Worm (Caenorhabditis elegans) whole organism, L4 larva: ENCODE results near the gene flp-9.

ENCODE experiments used
- D1046.2 ChIP-seq: fragments of 200-800 bp; sonication (Bioruptor generic); IDR thresholded peaks from 2 replicates; pipeline ENCODE4 v1.3.6; 2022; ENCODE audit warnings: missing genetic modification characterization, missing compliant biosample characterization
- F26F4.8 ChIP-seq: fragments of 200-800 bp; sonication (Bioruptor generic); conservative IDR thresholded peaks from 2 replicates; pipeline ENCODE4 v1.3.6; 2022; ENCODE audit warnings: missing genetic modification characterization, missing compliant biosample characterization
- F37D6.2 ChIP-seq: sonication (generic microtip); optimal IDR thresholded peaks from 2 replicates; lab custom pipeline; 2016; ENCODE audit warnings: mild to moderate bottlenecking, missing genetic modification characterization, missing compliant biosample characterization
- F49E8.2 ChIP-seq: sonication (generic microtip); optimal IDR thresholded peaks from 2 replicates; lab custom pipeline; 2016; ENCODE audit warnings: missing compliant biosample characterization, mild to moderate bottlenecking, missing genetic modification characterization, borderline replicate concordance
- Y48G9A.11 ChIP-seq: fragments of 200-800 bp; sonication (Bioruptor generic); IDR thresholded peaks from 2 replicates; pipeline ENCODE4 v1.3.6; 2022; ENCODE audit warnings: missing genetic modification reagents, missing genetic modification characterization, missing compliant biosample characterization
- Y75B8A.6 ChIP-seq: fragments of 200-800 bp; sonication (Bioruptor generic); IDR thresholded peaks from 2 replicates; pipeline ENCODE4 v1.3.6; 2022; ENCODE audit warnings: missing genetic modification reagents, missing genetic modification characterization, missing compliant biosample characterization
- ZK337.2 ChIP-seq: fragments of 200-800 bp; sonication (Bioruptor generic); IDR thresholded peaks from 2 replicates; pipeline ENCODE4 v1.3.6; 2022; ENCODE audit warnings: missing genetic modification reagents, missing genetic modification characterization, missing compliant biosample characterization
- aha-1 ChIP-seq: fragments of 150-350 bp; peaks from one replicate; lab custom pipeline; 2014; ENCODE audit warnings: missing biosample characterization, missing genetic modification characterization
- ama-1 ChIP-seq: fragments of 150-350 bp; optimal IDR thresholded peaks from 2 replicates; lab custom pipeline; 2014; ENCODE audit warnings: inconsistent platforms, mixed read lengths
- arid-1 ChIP-seq: fragments of 200-800 bp; sonication (Bioruptor generic); conservative IDR thresholded peaks from 2 replicates; pipeline ENCODE4 v1.3.6; 2022; ENCODE audit warnings: missing genetic modification reagents, missing genetic modification characterization, missing compliant biosample characterization
- ceh-44 ChIP-seq: fragments of 200-800 bp; sonication (Bioruptor generic); IDR thresholded peaks from 2 replicates; pipeline ENCODE4 v1.3.6; 2022; ENCODE audit warnings: missing genetic modification reagents, missing genetic modification characterization, missing compliant biosample characterization
- ceh-62 ChIP-seq: sonication (generic microtip); optimal IDR thresholded peaks from 2 replicates; lab custom pipeline; 2017; ENCODE audit warnings: missing biosample characterization, missing genetic modification characterization
- ces-1 ChIP-seq: fragments of 150-350 bp; sonication (generic microtip); optimal IDR thresholded peaks from 4 replicates; lab custom pipeline; 2014; ENCODE audit warnings: missing biosample characterization, missing genetic modification reagents, missing genetic modification characterization
- ctbp-1 ChIP-seq: fragments of 200-800 bp; sonication (Bioruptor generic); IDR thresholded peaks from 2 replicates; pipeline ENCODE4 v1.3.6; 2022; ENCODE audit warnings: missing genetic modification reagents, missing genetic modification characterization, missing compliant biosample characterization
- dmd-9 ChIP-seq: fragments of 200-800 bp; sonication (Bioruptor generic); IDR thresholded peaks from 2 replicates; pipeline ENCODE4 v1.3.6; 2022; ENCODE audit warnings: missing genetic modification reagents, missing genetic modification characterization, missing compliant biosample characterization
- dpl-1 ChIP-seq: fragments of 150-350 bp; optimal IDR thresholded peaks from 2 replicates; lab custom pipeline; 2014; ENCODE audit warnings: missing biosample characterization, missing genetic modification reagents, missing genetic modification characterization
- egl-43 ChIP-seq: fragments of 200-800 bp; sonication (Bioruptor generic); IDR thresholded peaks from 2 replicates; pipeline ENCODE4 v1.3.6; 2022; ENCODE audit warnings: missing genetic modification reagents, missing genetic modification characterization, missing compliant biosample characterization
- fkh-10 ChIP-seq: fragments of 150-350 bp; optimal IDR thresholded peaks from 2 replicates; lab custom pipeline; 2014; ENCODE audit warnings: missing biosample characterization, missing genetic modification reagents, missing genetic modification characterization
- hmg-1.1 ChIP-seq: fragments of 200-800 bp; sonication (Bioruptor generic); IDR thresholded peaks from 2 replicates; pipeline ENCODE4 v1.3.6; 2022; ENCODE audit warnings: missing genetic modification reagents, missing genetic modification characterization, missing compliant biosample characterization
- lim-7 ChIP-seq: fragments of 200-800 bp; sonication (Bioruptor generic); IDR thresholded peaks from 2 replicates; pipeline ENCODE4 v1.3.6; 2022; ENCODE audit warnings: missing genetic modification characterization, missing compliant biosample characterization
- lin-13 ChIP-seq: fragments of 150-350 bp; optimal IDR thresholded peaks from 2 replicates; lab custom pipeline; 2014; ENCODE audit warnings: missing biosample characterization, missing genetic modification reagents, missing genetic modification characterization
- lin-15B ChIP-seq: fragments of 150-350 bp; sonication (generic microtip); optimal IDR thresholded peaks from 3 replicates; lab custom pipeline; 2014; ENCODE audit warnings: missing biosample characterization, missing genetic modification characterization
- lin-29 ChIP-seq: fragments of 200-800 bp; sonication (Bioruptor generic); IDR thresholded peaks from 2 replicates; pipeline ENCODE4 v1.3.6; 2022; ENCODE audit warnings: missing genetic modification reagents, missing genetic modification characterization, missing compliant biosample characterization
- lin-38 ChIP-seq: fragments of 200-800 bp; sonication (Bioruptor generic); IDR thresholded peaks from 2 replicates; pipeline ENCODE4 v1.3.6; 2022; ENCODE audit warnings: missing genetic modification reagents, missing genetic modification characterization, missing compliant biosample characterization
- lin-39 ChIP-seq: fragments of 150-350 bp; optimal IDR thresholded peaks from 2 replicates; lab custom pipeline; 2014; ENCODE audit warnings: missing biosample characterization, missing genetic modification reagents, missing genetic modification characterization
- mdl-1 ChIP-seq, 2 experiments: fragments of 150-350 bp in 1 of 2; sonication (generic microtip) in 1 of 2; optimal IDR thresholded peaks; 2 replicates each; lab custom pipeline; 2014 to 2017; ENCODE audit warnings: missing biosample characterization in 2 of 2, missing genetic modification characterization in 2 of 2
- mdt-29 ChIP-seq: fragments of 200-800 bp; sonication (Bioruptor generic); IDR thresholded peaks from 2 replicates; pipeline ENCODE4 v1.3.6; 2022; ENCODE audit warnings: missing genetic modification reagents, missing genetic modification characterization, missing compliant biosample characterization
- nhr-77 ChIP-seq: fragments of 150-350 bp; optimal IDR thresholded peaks from 2 replicates; lab custom pipeline; 2014; ENCODE audit warnings: missing biosample characterization, missing genetic modification characterization
- saeg-2 ChIP-seq: fragments of 200-800 bp; sonication (Bioruptor generic); IDR thresholded peaks from 2 replicates; pipeline ENCODE4 v1.3.6; 2022; ENCODE audit warnings: missing genetic modification reagents, missing genetic modification characterization, missing compliant biosample characterization
- set-16 ChIP-seq: fragments of 200-800 bp; sonication (Bioruptor generic); IDR thresholded peaks from 2 replicates; pipeline ENCODE4 v1.3.6; 2022; ENCODE audit warnings: missing genetic modification reagents, missing genetic modification characterization, missing compliant biosample characterization
- snpc-1.2 ChIP-seq: fragments of 200-800 bp; sonication (Bioruptor generic); IDR thresholded peaks from 2 replicates; pipeline ENCODE4 v1.3.6; 2022; ENCODE audit warnings: missing genetic modification reagents, missing genetic modification characterization, missing compliant biosample characterization
- spr-1 ChIP-seq: sonication (generic microtip); optimal IDR thresholded peaks from 2 replicates; lab custom pipeline; 2016; ENCODE audit warnings: mild to moderate bottlenecking, missing genetic modification characterization, missing compliant biosample characterization
- spr-3 ChIP-seq: fragments of 200-800 bp; sonication (Bioruptor generic); optimal IDR thresholded peaks from 2 replicates; lab custom pipeline; 2018; ENCODE audit warnings: mild to moderate bottlenecking, missing genetic modification characterization, missing compliant biosample characterization
- unc-130 ChIP-seq: sonication (generic microtip); optimal IDR thresholded peaks from 2 replicates; lab custom pipeline; 2016; ENCODE audit warnings: missing genetic modification reagents, missing genetic modification characterization, missing compliant biosample characterization
- unc-62 ChIP-seq, 3 experiments: fragments of 150-350 bp in 1 of 3; sonication (generic microtip); optimal IDR thresholded peaks in 2 of 3; peaks in 1 of 3; 1 replicate in 1 of 3; 2 replicates in 2 of 3; lab custom pipeline; 2014 to 2017; ENCODE audit warnings: missing biosample characterization in 3 of 3, missing genetic modification characterization in 3 of 3, missing genetic modification reagents in 3 of 3, missing genotype in 1 of 3
- zfp-2 ChIP-seq: sonication (generic microtip); optimal IDR thresholded peaks from 2 replicates; lab custom pipeline; 2016; ENCODE audit warnings: mild to moderate bottlenecking, missing genetic modification characterization, missing compliant biosample characterization
- zip-2 ChIP-seq: fragments of 150-350 bp; optimal IDR thresholded peaks from 2 replicates; lab custom pipeline; 2014; ENCODE audit warnings: missing biosample characterization, missing genetic modification characterization

The flp-9 gene

DNA sequence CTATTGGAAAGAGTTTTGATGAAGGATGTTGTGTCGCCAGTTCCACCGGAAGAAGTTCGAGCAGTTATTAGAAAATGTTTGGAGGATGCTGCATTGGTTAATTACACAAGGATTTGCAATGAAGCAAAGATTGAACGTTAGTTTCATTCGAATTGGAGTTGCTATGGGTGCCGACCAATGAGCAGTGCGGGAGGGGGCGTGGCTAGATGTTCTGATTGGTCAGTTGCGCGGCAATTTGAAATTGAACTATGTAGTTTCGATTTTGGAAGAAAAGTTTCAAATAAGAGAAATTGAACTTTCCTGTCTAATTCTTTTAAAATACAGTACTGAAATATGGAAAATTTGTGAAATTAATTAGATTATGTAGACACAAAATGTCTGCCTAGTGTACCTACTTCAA, 25.8 kb upstream of the flp-9 start:
- TF ChIP-seq unc-62 (GFP tag; optimal IDR thresholded peaks at IDR 0.05 in 1 of 2; lab: Kevin White, UChicago) (peak in 1 of 2 experiments; percentile 71), unc-62 (tag; optimal IDR thresholded peaks at IDR 0.05; lab: Kevin White, UChicago) (no peak), Y75B8A.6 (GFP tag; lab: Robert Waterston, UW) (no peak)

DNA sequence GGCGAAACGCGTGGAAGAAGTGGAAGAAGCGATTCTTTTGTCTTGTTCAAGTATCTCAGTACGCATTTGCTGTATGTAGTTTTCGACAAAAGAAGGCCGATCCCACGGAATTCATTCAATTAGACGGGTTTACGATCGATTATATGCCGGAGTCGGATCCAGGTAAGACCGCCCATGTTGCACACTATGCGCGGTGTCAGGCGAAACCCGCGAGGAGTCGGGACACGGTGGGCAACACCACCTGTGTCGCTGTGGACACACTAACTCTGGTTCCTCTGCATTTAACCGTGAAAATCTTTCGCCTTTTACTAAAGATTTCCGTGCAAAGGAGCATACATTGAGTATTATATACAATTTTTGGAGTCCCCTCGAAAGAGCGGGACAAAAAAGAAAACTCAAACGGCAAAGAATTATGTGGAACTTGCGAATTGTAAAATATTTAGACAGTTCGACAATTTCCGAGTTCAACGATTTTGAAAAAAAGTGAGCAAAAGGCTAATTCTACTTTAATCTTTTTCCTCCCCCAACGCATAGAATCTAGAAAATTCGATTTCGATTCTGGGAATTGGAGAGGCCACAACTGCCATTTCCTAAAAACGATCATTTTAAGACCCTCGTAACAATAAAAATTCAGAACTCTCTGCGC, 24.6 kb upstream of the flp-9 start:
- peak; percentile 82 for TF ChIP-seq ceh-44 (GFP tag; lab: Robert Waterston, UW)
- TF ChIP-seq F49E8.2 (tag; lab: Kevin White, UChicago) = peak; percentile 83
- peak; percentile 74 for TF ChIP-seq Y48G9A.11 (GFP tag; lab: Robert Waterston, UW)
- 0 out of 2 replicates have a peak, but pooled peaks have one; percentile 25 for TF ChIP-seq dmd-9 (GFP tag; lab: Robert Waterston, UW)
- TF ChIP-seq mdl-1 (tag; optimal IDR thresholded peaks at IDR 0.05; lab: Kevin White, UChicago) = no peak
- TF ChIP-seq lin-38 (GFP tag; lab: Robert Waterston, UW) = peak; percentile 15; the same call in 1 of the 2 replicates
- TF ChIP-seq arid-1 (GFP tag; lab: Robert Waterston, UW) = peak; percentile 60; the same call in 1 of the 2 replicates
- TF ChIP-seq lim-7 (GFP tag; lab: Robert Waterston, UW) = 0 out of 2 replicates have a peak, but pooled peaks have one; percentile 49
- no peak for TF ChIP-seq ceh-62 (tag; lab: Kevin White, UChicago)
- TF ChIP-seq mdt-29 = 0 out of 2 replicates have a peak, but pooled peaks have one; percentile 29
- no peak for TF ChIP-seq ama-1 (lab: Kevin White, UChicago)
- no peak for TF ChIP-seq dpl-1
- peak; percentile 39 for TF ChIP-seq unc-130 (GFP tag; lab: Kevin White, UChicago)
- TF ChIP-seq unc-62 (GFP tag; optimal IDR thresholded peaks at IDR 0.05 in 1 of 2; lab: Kevin White, UChicago) = peak in 1 of 2 experiments; percentile 54
- TF ChIP-seq unc-62 (tag; optimal IDR thresholded peaks at IDR 0.05; lab: Kevin White, UChicago) = no peak
- TF ChIP-seq aha-1 (tag; lab: Kevin White, UChicago) = peak; percentile 39
- peak; percentile 95 for TF ChIP-seq snpc-1.2
- TF ChIP-seq hmg-1.1 (GFP tag; lab: Robert Waterston, UW) = no peak
- no peak for TF ChIP-seq nhr-77 (tag; lab: Kevin White, UChicago)
- no peak for TF ChIP-seq zfp-2 (tag; lab: Kevin White, UChicago)
- TF ChIP-seq F37D6.2 (tag; lab: Kevin White, UChicago) = no peak

DNA sequence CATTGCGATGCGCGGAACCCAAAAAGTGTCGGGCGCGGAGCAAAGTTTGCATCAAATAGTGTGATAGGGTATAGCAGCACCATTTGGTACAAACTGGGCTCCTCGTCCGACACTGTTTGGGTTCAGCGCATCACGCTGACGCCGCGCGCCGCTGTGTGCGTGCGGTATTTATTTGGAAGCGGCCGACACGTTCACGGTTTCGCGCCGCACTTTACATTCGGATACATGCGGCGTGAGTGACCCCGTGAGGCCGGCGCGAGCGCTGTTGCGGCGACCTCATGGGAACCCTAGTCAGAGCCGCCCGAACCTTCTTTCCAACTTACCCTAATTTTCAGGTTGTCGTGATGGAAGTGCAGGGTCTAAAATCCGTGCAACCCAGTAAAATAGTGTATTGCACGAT, 23.6 kb upstream of the flp-9 start:
- TF ChIP-seq saeg-2 (no peak), lin-15B (tag; lab: Kevin White, UChicago) (no peak), spr-1 (tag; lab: Kevin White, UChicago) (no peak), D1046.2 (GFP tag; lab: Robert Waterston, UW) (peak; percentile 58; the same call in 1 of the 2 replicates), hmg-1.1 (GFP tag; lab: Robert Waterston, UW) (no peak), set-16 (GFP tag; lab: Robert Waterston, UW) (peak; percentile 85), snpc-1.2 (0 out of 2 replicates have a peak, but pooled peaks have one; percentile 42), lin-39 (no peak), zip-2 (tag; lab: Kevin White, UChicago) (no peak), lin-13 (GFP tag; lab: Kevin White, UChicago) (no peak), F37D6.2 (tag; lab: Kevin White, UChicago) (no peak), ZK337.2 (GFP tag; lab: Robert Waterston, UW) (no peak), ces-1 (GFP tag; lab: Kevin White, UChicago) (no peak), egl-43 (GFP tag; lab: Robert Waterston, UW) (0 out of 2 replicates have a peak, but pooled peaks have one; percentile 18), Y75B8A.6 (GFP tag; lab: Robert Waterston, UW) (no peak)

DNA sequence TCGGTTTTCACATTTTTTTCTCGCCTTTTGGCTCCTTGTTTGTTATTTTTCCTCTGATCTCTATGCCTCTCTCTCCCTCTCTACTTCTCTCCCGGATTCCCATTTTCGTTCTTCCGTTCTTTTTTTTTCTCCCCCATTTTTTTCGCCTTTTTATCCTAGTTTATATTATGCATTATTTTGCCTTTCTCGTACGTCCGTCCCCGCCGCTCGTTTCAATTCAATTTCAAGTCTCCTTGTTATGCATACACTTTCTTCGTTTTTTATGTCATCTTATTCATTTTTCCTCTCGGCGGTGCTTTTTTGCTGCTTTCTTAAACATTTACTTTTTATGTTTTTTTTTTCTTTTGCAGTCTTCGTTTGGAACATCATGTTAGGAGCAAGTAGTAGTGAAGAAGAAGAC, 16.1 kb upstream of the flp-9 start, which contains the start of gene unc-31:
TSS of gene unc-31 (plus strand) at position 349 of the 400 bp plus-strand sequence.
- TF ChIP-seq fkh-10 (GFP tag; lab: Kevin White, UChicago) = peak; percentile 71
- no peak for TF ChIP-seq lin-29 (GFP tag; lab: Robert Waterston, UW)
- TF ChIP-seq ctbp-1 (GFP tag; lab: Robert Waterston, UW) = peak; percentile 35; the same call in 1 of the 2 replicates
- no peak for TF ChIP-seq ZK337.2 (GFP tag; lab: Robert Waterston, UW)
- peak; percentile 30 for TF ChIP-seq ces-1 (GFP tag; lab: Kevin White, UChicago)
- TF ChIP-seq spr-3 (GFP tag; lab: Kevin White, UChicago) = no peak
- no peak for TF ChIP-seq F26F4.8
